Fruit fly (Drosophila melanogaster) Kc167 (cell line): ENCODE results near the gene CG32388.

Source experiments
- Sin3A ChIP-seq: fragments of >200 bp; optimal IDR thresholded peaks from 2 replicates; lab custom pipeline; 2018; ENCODE audit warnings: missing external identifiers
- h ChIP-seq: fragments of >200 bp; optimal IDR thresholded peaks from 3 replicates; lab custom pipeline; 2018; ENCODE audit warnings: missing external identifiers
- insv ChIP-seq: fragments of >200 bp; optimal IDR thresholded peaks from 3 replicates; lab custom pipeline; 2018; ENCODE audit warnings: missing external identifiers

DNA sequence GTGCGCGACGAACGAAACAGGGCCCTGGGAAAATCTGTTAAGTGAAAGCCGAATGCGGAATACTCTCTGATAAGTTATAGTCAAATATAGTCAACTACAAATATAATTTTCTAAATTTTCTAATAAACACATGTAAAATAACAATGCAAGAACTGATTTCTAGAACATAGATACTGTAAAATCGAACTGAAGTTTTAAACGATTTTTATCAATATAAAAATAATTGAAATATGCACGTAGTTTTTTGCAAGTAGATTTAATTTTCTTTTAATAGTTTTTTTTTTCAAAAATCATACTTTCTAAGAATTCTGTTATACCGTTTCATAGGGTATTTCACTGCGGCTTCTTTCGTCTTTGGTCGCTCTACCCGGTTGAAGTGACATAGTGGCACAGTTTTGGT, 24.0 kb upstream of the CG32388 start:
- no peak for TF ChIP-seq Sin3A (lab: Kevin White, UChicago)
- no peak for TF ChIP-seq h (lab: Kevin White, UChicago)
- no peak for TF ChIP-seq insv (lab: Kevin White, UChicago)
